Fruit fly (Drosophila melanogaster): Measurements from ENCODE around the gene if.

Gene if

dm6 chrX:16733244-16733643 is 50.0 kb downstream of the if start (continued):
- TF ChIP-seq ewg (GFP tag; optimal IDR thresholded peaks at IDR 0.05) (no peak), CG4360 (GFP tag; IDR thresholded peaks at IDR 0.05) (no peak), cg (GFP tag; optimal IDR thresholded peaks at IDR 0.05) (no peak), grn (GFP tag; optimal IDR thresholded peaks at IDR 0.05) (peak; percentile 71), CG14710 (tag; optimal IDR thresholded peaks at IDR 0.05) (no peak), oc (tag; optimal IDR thresholded peaks at IDR 0.05) (no peak), gro (GFP tag; optimal IDR thresholded peaks at IDR 0.05) (no peak), NC2α (GFP tag; optimal IDR thresholded peaks at IDR 0.05) (no peak), chinmo (GFP tag; IDR thresholded peaks at IDR 0.05; ENCODE audit: partially characterized antibody) (no peak), dmrt11E (tag; optimal IDR thresholded peaks at IDR 0.05) (no peak), CG10959 (GFP tag; IDR thresholded peaks at IDR 0.05) (no peak), Deaf1 (tag; optimal IDR thresholded peaks at IDR 0.05) (no peak), pita (GFP tag; optimal IDR thresholded peaks at IDR 0.05) (no peak), trem (tag; optimal IDR thresholded peaks at IDR 0.05) (no peak), CG1233 (GFP tag; optimal IDR thresholded peaks at IDR 0.05) (no peak), bcd (GFP tag; optimal IDR thresholded peaks at IDR 0.05) (no peak), Lhr (GFP tag; optimal IDR thresholded peaks at IDR 0.05) (no peak), mld (GFP tag; IDR thresholded peaks at IDR 0.05; ENCODE audit: partially characterized antibody) (no peak), Gsc (GFP tag; IDR thresholded peaks at IDR 0.05) (no peak), Awh (GFP tag; IDR thresholded peaks at IDR 0.05) (peak; percentile 45; the same call in 1 of the 2 replicates), CG1024 (GFP tag; IDR thresholded peaks at IDR 0.05) (no peak), Antp (GFP tag; optimal IDR thresholded peaks at IDR 0.05) (no peak), CG9876 (GFP tag; optimal IDR thresholded peaks at IDR 0.05) (no peak), sens (GFP tag) (peak; percentile 3)

dm6 chrX:16730791-16731190 is 52.4 kb downstream of the if start, which contains the start of gene TwdlX:
TSS of gene TwdlX (plus strand) at chrX:16731091.
- no peak for TF ChIP-seq Lpt (GFP tag; optimal IDR thresholded peaks at IDR 0.05)
- TF ChIP-seq CG1647 (GFP tag; optimal IDR thresholded peaks at IDR 0.05): no peak
- no peak for TF ChIP-seq esg (GFP tag; conservative IDR thresholded peaks at IDR 0.05)
- no peak for TF ChIP-seq Dbx (GFP tag; IDR thresholded peaks at IDR 0.05)
- TF ChIP-seq tx (GFP tag; optimal IDR thresholded peaks at IDR 0.05): no peak
- no peak for TF ChIP-seq Dfd (GFP tag; optimal IDR thresholded peaks at IDR 0.05)
- no peak for TF ChIP-seq Antp (GFP tag; optimal IDR thresholded peaks at IDR 0.05)
- no peak for TF ChIP-seq CG10147 (GFP tag; optimal IDR thresholded peaks at IDR 0.05)
- no peak for TF ChIP-seq CG32772 (GFP tag; IDR thresholded peaks at IDR 0.05)
- no peak for TF ChIP-seq CG1529 (GFP tag; optimal IDR thresholded peaks at IDR 0.05)
- TF ChIP-seq CG2199 (GFP tag; IDR thresholded peaks at IDR 0.05): no peak
- no peak for TF ChIP-seq fd96Cb (tag; optimal IDR thresholded peaks at IDR 0.05)
- no peak for TF ChIP-seq CG11398 (GFP tag; optimal IDR thresholded peaks at IDR 0.05)
- TF ChIP-seq Fer2 (tag; optimal IDR thresholded peaks at IDR 0.05): no peak
- no peak for TF ChIP-seq CG4854 (GFP tag; optimal IDR thresholded peaks at IDR 0.05)

- no peak for TF ChIP-seq dmrt99B (tag; optimal IDR thresholded peaks at IDR 0.05)
- no peak for TF ChIP-seq mam (GFP tag; optimal IDR thresholded peaks at IDR 0.05)
- TF ChIP-seq NFAT (GFP tag; IDR thresholded peaks at IDR 0.05): no peak
- no peak for TF ChIP-seq odd (GFP tag; optimal IDR thresholded peaks at IDR 0.05)
- no peak for TF ChIP-seq CG10543 (GFP tag; optimal IDR thresholded peaks at IDR 0.05)
- no peak for TF ChIP-seq fu2 (GFP tag; optimal IDR thresholded peaks at IDR 0.05)
- no peak for TF ChIP-seq CG18599 (GFP tag; optimal IDR thresholded peaks at IDR 0.05)
- TF ChIP-seq tx (GFP tag; optimal IDR thresholded peaks at IDR 0.05): no peak
- TF ChIP-seq aop (GFP tag; IDR thresholded peaks at IDR 0.05): no peak
- no peak for TF ChIP-seq CG9797 (GFP tag; optimal IDR thresholded peaks at IDR 0.05)
- TF ChIP-seq CG15601 (tag; optimal IDR thresholded peaks at IDR 0.05): no peak
- TF ChIP-seq bbx (GFP tag; IDR thresholded peaks at IDR 0.05; ENCODE audit: partially characterized antibody): no peak
- no peak for TF ChIP-seq zfh2 (GFP tag; optimal IDR thresholded peaks at IDR 0.05)
- TF ChIP-seq dimm (GFP tag; IDR thresholded peaks at IDR 0.05): no peak
- TF ChIP-seq ac (GFP tag; optimal IDR thresholded peaks at IDR 0.05): no peak
- no peak for TF ChIP-seq CG14710 (tag; optimal IDR thresholded peaks at IDR 0.05)
Measured at dm6 chrX:16724544-16724943, 58.7 kb downstream of the if start.
